Fruit fly (Drosophila melanogaster) whole organism, embryonic: ENCODE data around the gene CG31161.

Source experiments
- Antp ChIP-seq: fragments of 200-800 bp; sonication (Bioruptor generic); optimal IDR thresholded peaks from 3 replicates; lab custom pipeline; 2016; ENCODE audit warnings: missing biosample characterization, missing genetic modification characterization
- Asciz ChIP-seq: fragments of 200-800 bp; sonication (Bioruptor generic); optimal IDR thresholded peaks from 2 replicates; lab custom pipeline; 2017; ENCODE audit warnings: missing biosample characterization, mild to moderate bottlenecking, missing genetic modification characterization, missing genetic modification reagents
- BtbVII ChIP-seq: fragments of 200-800 bp; sonication (Bioruptor generic); optimal IDR thresholded peaks from 3 replicates; lab custom pipeline; 2017; ENCODE audit warnings: missing biosample characterization, mild to moderate bottlenecking, missing genetic modification characterization
- C15 ChIP-seq: fragments of 200-800 bp; sonication (Bioruptor generic); IDR thresholded peaks from 3 replicates; pipeline ENCODE4 v1.3.6; 2022; ENCODE audit warnings: missing biosample characterization, missing genetic modification characterization
- CG10543 ChIP-seq: fragments of 200-800 bp; sonication (Bioruptor generic); optimal IDR thresholded peaks from 3 replicates; lab custom pipeline; 2017; ENCODE audit warnings: missing biosample characterization, mild to moderate bottlenecking, missing genetic modification characterization, moderate library complexity
- CG10979 ChIP-seq: fragments of 200-800 bp; sonication (Bioruptor generic); optimal IDR thresholded peaks from 2 replicates; lab custom pipeline; 2018; ENCODE audit warnings: missing biosample characterization, mild to moderate bottlenecking, missing genetic modification characterization, moderate library complexity
- CG11695 ChIP-seq: fragments of 200-800 bp; sonication (Bioruptor generic); IDR thresholded peaks from 3 replicates; pipeline ENCODE4 v1.3.6; 2022; ENCODE audit warnings: missing biosample characterization, missing genetic modification characterization
- CG1233 ChIP-seq: fragments of 200-800 bp; sonication (Bioruptor generic); optimal IDR thresholded peaks from 4 replicates; lab custom pipeline; 2018; ENCODE audit warnings: missing biosample characterization, mild to moderate bottlenecking, missing genetic modification characterization
- CG13296 ChIP-seq: fragments of 200-800 bp; sonication (Bioruptor generic); optimal IDR thresholded peaks from 3 replicates; lab custom pipeline; 2018; ENCODE audit warnings: missing biosample characterization, mild to moderate bottlenecking, missing genetic modification characterization
- CG14710 ChIP-seq: fragments of 200-800 bp; sonication (Bioruptor generic); optimal IDR thresholded peaks from 3 replicates; lab custom pipeline; 2019; ENCODE audit warnings: missing biosample characterization, mild to moderate bottlenecking, missing genetic modification characterization, moderate library complexity
- CG15514 ChIP-seq: fragments of 200-800 bp; sonication (Bioruptor generic); optimal IDR thresholded peaks from 3 replicates; lab custom pipeline; 2017; ENCODE audit warnings: missing biosample characterization, missing genetic modification characterization, mild to moderate bottlenecking, moderate library complexity, missing genetic modification reagents
- CG1647 ChIP-seq: fragments of 200-800 bp; sonication (Bioruptor generic); optimal IDR thresholded peaks from 3 replicates; lab custom pipeline; 2016; ENCODE audit warnings: missing biosample characterization, missing genetic modification characterization
- CG17385 ChIP-seq: fragments of 200-800 bp; sonication (Bioruptor generic); optimal IDR thresholded peaks from 3 replicates; lab custom pipeline; 2018; ENCODE audit warnings: missing biosample characterization, mild to moderate bottlenecking, missing genetic modification characterization
- CG18262 ChIP-seq: fragments of 200-800 bp; optimal IDR thresholded peaks from 3 replicates; lab custom pipeline; 2019; ENCODE audit warnings: missing biosample characterization, mild to moderate bottlenecking, missing genetic modification characterization, moderate library complexity
- CG2116 ChIP-seq: fragments of 200-800 bp; sonication (Bioruptor generic); optimal IDR thresholded peaks from 3 replicates; lab custom pipeline; 2018; ENCODE audit warnings: missing biosample characterization, mild to moderate bottlenecking, missing genetic modification characterization
- CG30020 ChIP-seq: fragments of 200-800 bp; optimal IDR thresholded peaks from 2 replicates; lab custom pipeline; 2019; ENCODE audit warnings: missing biosample characterization, mild to moderate bottlenecking, missing genetic modification characterization, moderate library complexity
- CG30403 ChIP-seq: fragments of 200-800 bp; sonication (Bioruptor generic); optimal IDR thresholded peaks from 3 replicates; lab custom pipeline; 2016; ENCODE audit warnings: missing biosample characterization, missing genetic modification characterization
- CG4820 ChIP-seq: fragments of 200-800 bp; sonication (Bioruptor generic); optimal IDR thresholded peaks from 3 replicates; lab custom pipeline; 2016; ENCODE audit warnings: missing biosample characterization, missing genetic modification characterization
- CG6813 ChIP-seq: fragments of 200-800 bp; sonication (Bioruptor generic); optimal IDR thresholded peaks from 2 replicates; lab custom pipeline; 2017; ENCODE audit warnings: missing biosample characterization, missing genetic modification characterization, mild to moderate bottlenecking, moderate library complexity, missing genetic modification reagents
- CG7928 ChIP-seq: fragments of 200-800 bp; sonication (Bioruptor generic); optimal IDR thresholded peaks from 2 replicates; lab custom pipeline; 2017; ENCODE audit warnings: missing biosample characterization, mild to moderate bottlenecking, missing genetic modification characterization
- CG8478 ChIP-seq: fragments of >200 bp; optimal IDR thresholded peaks from 2 replicates; lab custom pipeline; 2018
- Camta ChIP-seq: fragments of 200-800 bp; sonication (Bioruptor generic); optimal IDR thresholded peaks from 2 replicates; lab custom pipeline; 2016; ENCODE audit warnings: missing biosample characterization, missing genetic modification characterization
- CoRest ChIP-seq: fragments of 200-800 bp; sonication (Bioruptor generic); optimal IDR thresholded peaks from 3 replicates; lab custom pipeline; 2018; ENCODE audit warnings: missing biosample characterization, mild to moderate bottlenecking, missing genetic modification characterization, moderate library complexity
- E2f2 ChIP-seq: fragments of 200-800 bp; sonication (Bioruptor generic); IDR thresholded peaks from 2 replicates; pipeline ENCODE4 v1.3.6; 2022; ENCODE audit warnings: missing biosample characterization, missing genetic modification characterization
- Hey ChIP-seq: fragments of 200-800 bp; sonication (Bioruptor generic); optimal IDR thresholded peaks from 3 replicates; lab custom pipeline; 2018; ENCODE audit warnings: missing biosample characterization, mild to moderate bottlenecking, missing genetic modification characterization
- Hsf ChIP-seq: fragments of 200-800 bp; sonication (Bioruptor generic); optimal IDR thresholded peaks from 3 replicates; lab custom pipeline; 2016; ENCODE audit warnings: missing biosample characterization, missing genetic modification characterization
- Meics ChIP-seq: fragments of 200-800 bp; sonication (Bioruptor generic); optimal IDR thresholded peaks from 2 replicates; lab custom pipeline; 2017; ENCODE audit warnings: missing biosample characterization, mild to moderate bottlenecking, missing genetic modification characterization
- Mes4 ChIP-seq: fragments of 200-800 bp; sonication (Bioruptor generic); optimal IDR thresholded peaks from 2 replicates; lab custom pipeline; 2016; ENCODE audit warnings: missing biosample characterization, missing genetic modification characterization
- Spps ChIP-seq: fragments of 200-800 bp; sonication (Bioruptor generic); optimal IDR thresholded peaks from 2 replicates; lab custom pipeline; 2018; ENCODE audit warnings: missing biosample characterization, mild to moderate bottlenecking, missing genetic modification characterization
- Ssrp ChIP-seq: fragments of 200-800 bp; sonication (Bioruptor generic); optimal IDR thresholded peaks from 2 replicates; lab custom pipeline; 2018; ENCODE audit warnings: missing biosample characterization, mild to moderate bottlenecking, missing genetic modification characterization, moderate library complexity
- ato ChIP-seq: fragments of 200-800 bp; sonication (Bioruptor generic); IDR thresholded peaks from 2 replicates; pipeline ENCODE4 v1.3.6; 2022; ENCODE audit warnings: missing biosample characterization, missing genetic modification characterization; ENCODE audit not compliant: partially characterized antibody
- bab2 ChIP-seq: fragments of 200-800 bp; sonication (Bioruptor generic); optimal IDR thresholded peaks from 2 replicates; lab custom pipeline; 2016; ENCODE audit warnings: missing biosample characterization, missing genetic modification characterization
- esg ChIP-seq: fragments of 200-800 bp; sonication (Bioruptor generic); conservative IDR thresholded peaks from 2 replicates; pipeline ENCODE4 v1.3.6; 2022; ENCODE audit warnings: missing biosample characterization, missing genetic modification characterization
- exex ChIP-seq: fragments of 200-800 bp; sonication (Bioruptor generic); optimal IDR thresholded peaks from 4 replicates; lab custom pipeline; 2018; ENCODE audit warnings: missing biosample characterization, mild to moderate bottlenecking, missing genetic modification characterization, moderate library complexity
- fd3F ChIP-seq: fragments of 200-800 bp; sonication (Bioruptor generic); optimal IDR thresholded peaks from 2 replicates; lab custom pipeline; 2018; ENCODE audit warnings: missing biosample characterization, mild to moderate bottlenecking, missing genetic modification characterization, moderate library complexity
- fd64A ChIP-seq: fragments of 200-800 bp; sonication (Bioruptor generic); optimal IDR thresholded peaks from 3 replicates; lab custom pipeline; 2018; ENCODE audit warnings: missing biosample characterization, mild to moderate bottlenecking, missing genetic modification characterization
- gce ChIP-seq: fragments of 200-800 bp; sonication (Bioruptor generic); IDR thresholded peaks from 3 replicates; pipeline ENCODE4 v1.3.6; 2022; ENCODE audit warnings: missing biosample characterization, missing genetic modification characterization
- gem ChIP-seq: fragments of 200-800 bp; sonication (Bioruptor generic); optimal IDR thresholded peaks from 2 replicates; lab custom pipeline; 2019; ENCODE audit warnings: missing biosample characterization, mild to moderate bottlenecking, missing genetic modification characterization, moderate library complexity
- knrl ChIP-seq: fragments of 200-800 bp; sonication (Bioruptor generic); IDR thresholded peaks from 3 replicates; pipeline ENCODE4 v1.3.6; 2022; ENCODE audit warnings: missing biosample characterization, missing genetic modification characterization; ENCODE audit not compliant: partially characterized antibody
- lab ChIP-seq: fragments of 200-800 bp; sonication (Bioruptor generic); optimal IDR thresholded peaks from 3 replicates; lab custom pipeline; 2017; ENCODE audit warnings: missing biosample characterization, missing genetic modification characterization, mild to moderate bottlenecking, moderate library complexity, missing genetic modification reagents
- maf-S ChIP-seq: fragments of 200-800 bp; sonication (Bioruptor generic); optimal IDR thresholded peaks from 2 replicates; lab custom pipeline; 2016; ENCODE audit warnings: missing biosample characterization, missing genetic modification characterization
- nau ChIP-seq: fragments of 200-800 bp; sonication (Bioruptor generic); optimal IDR thresholded peaks from 3 replicates; lab custom pipeline; 2017; ENCODE audit warnings: missing biosample characterization, mild to moderate bottlenecking, missing genetic modification characterization, missing genetic modification reagents
- p53 ChIP-seq: fragments of 200-800 bp; sonication (Bioruptor generic); optimal IDR thresholded peaks from 2 replicates; lab custom pipeline; 2016; ENCODE audit warnings: missing biosample characterization, missing genetic modification characterization
- pb ChIP-seq: fragments of 200-800 bp; sonication (Bioruptor generic); optimal IDR thresholded peaks from 3 replicates; lab custom pipeline; 2016; ENCODE audit warnings: missing biosample characterization, missing genetic modification characterization
- pum ChIP-seq: fragments of 200-800 bp; sonication (Bioruptor generic); optimal IDR thresholded peaks from 2 replicates; lab custom pipeline; 2016; ENCODE audit warnings: missing biosample characterization, missing genetic modification characterization
- sd ChIP-seq: fragments of 200-800 bp; sonication (Bioruptor generic); optimal IDR thresholded peaks from 3 replicates; lab custom pipeline; 2018; ENCODE audit warnings: missing biosample characterization, mild to moderate bottlenecking, missing genetic modification characterization, moderate library complexity
- sens ChIP-seq: fragments of 200-800 bp; sonication (Bioruptor generic); peaks from one replicate; lab custom pipeline; 2016; ENCODE audit warnings: missing biosample characterization, missing genetic modification characterization
- sna ChIP-seq: fragments of 200-800 bp; sonication (Bioruptor generic); IDR thresholded peaks from 2 replicates; pipeline ENCODE4 v1.3.6; 2022; ENCODE audit warnings: missing biosample characterization, missing genetic modification characterization; ENCODE audit not compliant: partially characterized antibody
- usp ChIP-seq: fragments of >200 bp; optimal IDR thresholded peaks from 2 replicates; lab custom pipeline; 2017; ENCODE audit warnings: missing biosample characterization, missing genetic modification characterization

CG31161 gene

DNA sequence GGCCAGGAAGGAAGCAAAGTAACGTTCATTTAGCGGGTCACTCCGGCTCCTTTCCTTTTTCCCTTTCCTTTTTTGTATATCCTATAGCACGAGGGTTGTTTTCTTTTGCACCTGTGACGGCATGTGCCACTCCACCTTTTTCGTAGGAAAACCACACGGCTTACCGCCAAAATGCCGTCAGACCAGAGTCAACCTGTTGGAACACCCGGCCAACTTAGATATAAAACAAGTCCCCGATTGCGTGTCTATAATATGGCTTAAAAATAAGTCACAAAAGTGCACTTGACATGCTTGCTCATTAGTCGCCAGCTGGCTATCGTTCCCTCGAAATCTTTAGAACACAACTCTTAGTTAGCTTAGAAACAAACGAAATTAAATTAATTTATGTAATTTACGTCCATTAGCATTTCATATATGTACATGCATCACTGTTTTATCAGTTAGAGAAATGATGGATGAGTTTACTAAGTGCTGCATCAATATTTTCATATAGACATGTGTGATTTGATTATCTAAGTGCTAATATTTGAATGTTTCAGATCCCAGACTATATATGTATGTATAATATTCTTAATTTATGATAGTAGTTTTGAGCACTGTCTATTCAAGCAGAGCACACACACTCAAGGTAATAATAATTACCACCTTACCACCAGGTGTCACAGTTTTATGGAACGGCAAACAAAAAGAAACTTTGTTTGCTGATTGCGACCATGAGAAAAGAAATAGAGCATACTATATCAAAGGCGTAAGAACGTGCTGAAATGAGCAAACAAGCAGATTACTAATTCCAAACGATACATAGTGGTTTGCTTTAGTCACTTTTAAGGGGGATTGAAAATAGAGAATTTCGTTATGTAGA lies 18.5 kb downstream of the CG31161 start (continued):
- no peak for TF ChIP-seq fd3F (GFP tag; lab: Kevin White, UChicago)
- TF ChIP-seq CG10979, result peak; percentile 20
- no peak for TF ChIP-seq CoRest
- no peak for TF ChIP-seq pb (GFP tag; lab: Kevin White, UChicago)
- peak; percentile 58 for TF ChIP-seq CG6813 (GFP tag; lab: Kevin White, UChicago)
- peak; percentile 40 for TF ChIP-seq Spps (tag; lab: Kevin White, UChicago)
- peak; percentile 18 for TF ChIP-seq exex (tag; lab: Kevin White, UChicago)
- no peak for TF ChIP-seq CG30020 (tag; lab: Kevin White, UChicago)
- no peak for TF ChIP-seq CG15514 (GFP tag; lab: Kevin White, UChicago)
- peak; percentile 23 for TF ChIP-seq CG1233 (GFP tag; lab: Kevin White, UChicago)
- no peak for TF ChIP-seq sd (tag; lab: Kevin White, UChicago)
- peak; percentile 23 for TF ChIP-seq gem (tag; lab: Kevin White, UChicago)
- no peak for TF ChIP-seq CG7928 (GFP tag; lab: Kevin White, UChicago)
- TF ChIP-seq CG10543, result no peak
- no peak for TF ChIP-seq BtbVII
- no peak for TF ChIP-seq maf-S (GFP tag; lab: Kevin White, UChicago)
- peak; percentile 55 for TF ChIP-seq Asciz
- TF ChIP-seq sens (GFP tag; lab: Kevin White, UChicago), result peak; percentile 64
- TF ChIP-seq C15 (GFP tag; lab: Robert Waterston, UW), result no peak
- no peak for TF ChIP-seq sna (GFP tag; lab: Robert Waterston, UW)
- TF ChIP-seq CG2116 (GFP tag; lab: Kevin White, UChicago), result no peak
- TF ChIP-seq CG8478 (lab: Kevin White, UChicago), result no peak
- no peak for TF ChIP-seq gce
- no peak for TF ChIP-seq CG17385 (GFP tag; lab: Kevin White, UChicago)
- TF ChIP-seq lab (GFP tag; lab: Kevin White, UChicago), result peak; percentile 49
- TF ChIP-seq Mes4 (GFP tag; lab: Kevin White, UChicago), result no peak
- no peak for TF ChIP-seq usp
- no peak for TF ChIP-seq Hsf (GFP tag; lab: Kevin White, UChicago)
- no peak for TF ChIP-seq CG30403
- TF ChIP-seq Hey (tag; lab: Kevin White, UChicago), result no peak
- TF ChIP-seq fd64A (GFP tag; lab: Kevin White, UChicago), result peak; percentile 48
- TF ChIP-seq Meics (GFP tag; lab: Kevin White, UChicago), result no peak
- TF ChIP-seq CG14710 (tag; lab: Kevin White, UChicago), result peak; percentile 43
- no peak for TF ChIP-seq bab2 (GFP tag; lab: Kevin White, UChicago)
- no peak for TF ChIP-seq CG4820 (GFP tag; lab: Kevin White, UChicago)
- no peak for TF ChIP-seq p53
- no peak for TF ChIP-seq knrl (GFP tag; lab: Robert Waterston, UW)
- TF ChIP-seq ato, result no peak
- TF ChIP-seq CG13296 (GFP tag; lab: Kevin White, UChicago), result peak; percentile 46
- peak; percentile 41 for TF ChIP-seq CG18262 (tag; lab: Kevin White, UChicago)
- no peak for TF ChIP-seq pum (GFP tag; lab: Kevin White, UChicago)
- TF ChIP-seq E2f2 (GFP tag; lab: Robert Waterston, UW), result no peak
- peak; percentile 19 for TF ChIP-seq nau
- TF ChIP-seq CG1647 (GFP tag; lab: Kevin White, UChicago), result no peak
- TF ChIP-seq CG11695, result 0 out of 3 replicates have a peak, but pooled peaks have one; percentile 25
- TF ChIP-seq Camta (GFP tag; lab: Kevin White, UChicago), result no peak
- no peak for TF ChIP-seq esg (GFP tag; lab: Robert Waterston, UW)
- no peak for TF ChIP-seq Antp (GFP tag; lab: Kevin White, UChicago)
- TF ChIP-seq Ssrp (tag; lab: Kevin White, UChicago), result no peak
